Worm (Caenorhabditis elegans): Measurements from ENCODE around the gene T09A5.4.

DNA sequence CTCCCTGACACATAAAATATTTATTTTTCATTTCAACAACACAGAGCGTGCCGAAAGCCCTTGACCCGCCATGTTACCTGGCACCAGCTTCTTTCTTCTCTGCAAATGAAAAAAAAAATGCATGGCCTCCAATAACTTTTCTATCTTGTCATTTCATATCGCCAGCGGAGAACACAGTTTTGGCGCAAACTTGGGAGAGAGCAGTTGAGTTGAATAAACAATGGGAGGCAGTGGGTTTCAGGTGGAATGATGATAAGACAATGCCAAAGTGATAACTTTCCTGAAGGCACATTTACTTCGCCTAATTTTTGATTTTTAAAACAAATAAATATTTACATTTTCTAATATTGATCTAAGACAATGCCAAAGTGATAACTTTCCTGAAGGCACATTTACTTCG lies 44.7 kb upstream of the T09A5.4 start:
- TF ChIP-seq nhr-77 (tag; optimal IDR thresholded peaks at IDR 0.05) (no peak), ceh-82 (tag; optimal IDR thresholded peaks at IDR 0.05) (no peak), dpl-1 (GFP tag; optimal IDR thresholded peaks at IDR 0.05) (no peak), tag-97 (GFP tag; IDR thresholded peaks at IDR 0.05) (no peak), mdl-1 (tag; optimal IDR thresholded peaks at IDR 0.05) (no peak), mep-1 (tag; optimal IDR thresholded peaks at IDR 0.05) (no peak), ama-1 (optimal IDR thresholded peaks at IDR 0.05) (no peak), snpc-4 (tag; optimal IDR thresholded peaks at IDR 0.05) (no peak), nhr-28 (tag; optimal IDR thresholded peaks at IDR 0.05) (no peak), lsy-2 (tag; optimal IDR thresholded peaks at IDR 0.05) (no peak)
